Fruit fly (Drosophila melanogaster): Measurements from ENCODE around the gene CG9498.

- no peak for TF ChIP-seq h (optimal IDR thresholded peaks at IDR 0.05)
- no peak for TF ChIP-seq Sin3A (optimal IDR thresholded peaks at IDR 0.05)
- no peak for TF ChIP-seq Myc (optimal IDR thresholded peaks at IDR 0.05)
- TF ChIP-seq psq (optimal IDR thresholded peaks at IDR 0.05) = no peak
- no peak for TF ChIP-seq ttk (optimal IDR thresholded peaks at IDR 0.05)
These were observed 7.4 kb upstream of the CG9498 start, which contains the start of gene CG9500 for dm6 chr2L:6358218-6358617.

Measured in Kc167 (cell line).